Fruit fly (Drosophila melanogaster) whole organism, embryonic: Measurements from ENCODE around the gene Ufl1.

Experiments used
- ATbp ChIP-seq: fragments of 200-800 bp; sonication (Bioruptor generic); optimal IDR thresholded peaks from 2 replicates; lab custom pipeline; 2017; ENCODE audit warnings: missing biosample characterization, mild to moderate bottlenecking, missing genetic modification characterization, missing genetic modification reagents
- BEAF-32 ChIP-seq: fragments of 200-800 bp; sonication (Bioruptor generic); optimal IDR thresholded peaks from 3 replicates; lab custom pipeline; 2017; ENCODE audit warnings: missing biosample characterization, missing genetic modification characterization, mild to moderate bottlenecking, moderate library complexity, missing genetic modification reagents
- Bgb ChIP-seq: fragments of 200-800 bp; sonication (Bioruptor generic); IDR thresholded peaks from 2 replicates; pipeline ENCODE4 v1.3.6; 2022; ENCODE audit warnings: missing biosample characterization, missing genetic modification characterization; ENCODE audit not compliant: partially characterized antibody
- BtbVII ChIP-seq: fragments of 200-800 bp; sonication (Bioruptor generic); optimal IDR thresholded peaks from 3 replicates; lab custom pipeline; 2017; ENCODE audit warnings: missing biosample characterization, mild to moderate bottlenecking, missing genetic modification characterization
- CG10274 ChIP-seq: fragments of 200-800 bp; sonication (Bioruptor generic); optimal IDR thresholded peaks from 3 replicates; lab custom pipeline; 2017; ENCODE audit warnings: missing biosample characterization, mild to moderate bottlenecking, missing genetic modification characterization
- CG11398 ChIP-seq: fragments of 200-800 bp; sonication (Bioruptor generic); optimal IDR thresholded peaks from 2 replicates; lab custom pipeline; 2016; ENCODE audit warnings: missing biosample characterization, missing genetic modification characterization
- CG1647 ChIP-seq: fragments of 200-800 bp; sonication (Bioruptor generic); optimal IDR thresholded peaks from 3 replicates; lab custom pipeline; 2016; ENCODE audit warnings: missing biosample characterization, missing genetic modification characterization
- CG18262 ChIP-seq: fragments of 200-800 bp; optimal IDR thresholded peaks from 3 replicates; lab custom pipeline; 2019; ENCODE audit warnings: missing biosample characterization, mild to moderate bottlenecking, missing genetic modification characterization, moderate library complexity
- CG34224 ChIP-seq: fragments of 200-800 bp; sonication (Bioruptor generic); IDR thresholded peaks from 3 replicates; pipeline ENCODE4 v1.3.6; 2022; ENCODE audit warnings: missing biosample characterization, missing genetic modification characterization; ENCODE audit not compliant: partially characterized antibody
- CG3847 ChIP-seq: fragments of 200-800 bp; sonication (Bioruptor generic); IDR thresholded peaks from 2 replicates; pipeline ENCODE4 v1.3.6; 2022; ENCODE audit warnings: missing biosample characterization, missing genetic modification characterization
- CG4282 ChIP-seq: fragments of 200-800 bp; sonication (Bioruptor generic); optimal IDR thresholded peaks from 2 replicates; lab custom pipeline; 2016; ENCODE audit warnings: missing biosample characterization, missing genetic modification characterization
- CG7839 ChIP-seq: fragments of 200-800 bp; sonication (Bioruptor generic); optimal IDR thresholded peaks from 3 replicates; lab custom pipeline; 2018; ENCODE audit warnings: missing biosample characterization, mild to moderate bottlenecking, missing genetic modification characterization, moderate library complexity
- CG8944 ChIP-seq: fragments of 200-800 bp; sonication (Bioruptor generic); optimal IDR thresholded peaks from 3 replicates; lab custom pipeline; 2016; ENCODE audit warnings: missing biosample characterization, missing genetic modification characterization
- Dek ChIP-seq: fragments of 200-800 bp; sonication (Bioruptor generic); optimal IDR thresholded peaks from 3 replicates; lab custom pipeline; 2019; ENCODE audit warnings: missing biosample characterization, mild to moderate bottlenecking, missing genetic modification characterization, moderate library complexity
- Mes4 ChIP-seq: fragments of 200-800 bp; sonication (Bioruptor generic); optimal IDR thresholded peaks from 2 replicates; lab custom pipeline; 2016; ENCODE audit warnings: missing biosample characterization, missing genetic modification characterization
- Pdp1 ChIP-seq, 2 experiments: fragments of 200-800 bp; sonication (Bioruptor generic); optimal IDR thresholded peaks; 3 replicates each; lab custom pipeline; 2016; ENCODE audit warnings: missing biosample characterization in 2 of 2, missing genetic modification characterization in 2 of 2, mild to moderate bottlenecking in 1 of 2, moderate library complexity in 1 of 2
- Ssrp ChIP-seq: fragments of 200-800 bp; sonication (Bioruptor generic); optimal IDR thresholded peaks from 2 replicates; lab custom pipeline; 2018; ENCODE audit warnings: missing biosample characterization, mild to moderate bottlenecking, missing genetic modification characterization, moderate library complexity
- Stat92E ChIP-seq, 3 experiments: fragments of >200 bp in 2 of 3; fragments of 200-800 bp in 1 of 3; sonication (Bioruptor generic) in 1 of 3; optimal IDR thresholded peaks; 2 replicates each; lab custom pipeline; 2017 to 2019; ENCODE audit warnings: missing biosample characterization in 3 of 3, missing genetic modification characterization in 3 of 3, mild to moderate bottlenecking in 1 of 3, moderate library complexity in 1 of 3
- Trl ChIP-seq, 3 experiments: fragments of >200 bp in 2 of 3; fragments of 200-800 bp in 1 of 3; sonication (Bioruptor generic) in 1 of 3; optimal IDR thresholded peaks; 2 replicates in 1 of 3; 3 replicates in 2 of 3; lab custom pipeline; 2016 to 2017; ENCODE audit warnings: missing biosample characterization in 1 of 3, missing genetic modification characterization in 1 of 3
- Xbp1 ChIP-seq: fragments of 200-800 bp; sonication (Bioruptor generic); optimal IDR thresholded peaks from 3 replicates; lab custom pipeline; 2016; ENCODE audit warnings: missing biosample characterization, mild to moderate bottlenecking, missing genetic modification characterization
- Xrp1 ChIP-seq: fragments of 200-800 bp; sonication (Bioruptor generic); IDR thresholded peaks from 2 replicates; pipeline ENCODE4 v1.3.6; 2022; ENCODE audit warnings: missing biosample characterization, missing genetic modification characterization
- ase ChIP-seq: fragments of 200-800 bp; sonication (Bioruptor generic); IDR thresholded peaks from 3 replicates; pipeline ENCODE4 v1.3.6; 2022; ENCODE audit warnings: missing biosample characterization, missing genetic modification characterization
- cg ChIP-seq: fragments of 200-800 bp; sonication (Bioruptor generic); optimal IDR thresholded peaks from 3 replicates; lab custom pipeline; 2019; ENCODE audit warnings: missing biosample characterization, mild to moderate bottlenecking, missing genetic modification characterization, moderate library complexity
- dati ChIP-seq: fragments of 200-800 bp; sonication (Bioruptor generic); IDR thresholded peaks from 2 replicates; pipeline ENCODE4 v1.3.6; 2022; ENCODE audit warnings: missing biosample characterization, missing genetic modification characterization
- dmrt99B ChIP-seq: fragments of 200-800 bp; sonication (Bioruptor generic); optimal IDR thresholded peaks from 2 replicates; lab custom pipeline; 2018; ENCODE audit warnings: missing biosample characterization, mild to moderate bottlenecking, missing genetic modification characterization, moderate library complexity
- grau ChIP-seq: fragments of 200-800 bp; optimal IDR thresholded peaks from 3 replicates; lab custom pipeline; 2019; ENCODE audit warnings: missing biosample characterization, mild to moderate bottlenecking, missing genetic modification characterization, moderate library complexity
- gsb ChIP-seq: fragments of 200-800 bp; sonication (Bioruptor generic); IDR thresholded peaks from 2 replicates; pipeline ENCODE4 v1.3.6; 2022; ENCODE audit warnings: missing biosample characterization, missing genetic modification characterization
- jumu ChIP-seq: fragments of 200-800 bp; sonication (Bioruptor generic); optimal IDR thresholded peaks from 3 replicates; lab custom pipeline; 2016; ENCODE audit warnings: missing biosample characterization, missing genetic modification characterization
- kay ChIP-seq: fragments of 200-800 bp; sonication (Bioruptor generic); optimal IDR thresholded peaks from 2 replicates; lab custom pipeline; 2016; ENCODE audit warnings: missing biosample characterization, missing genetic modification characterization
- knrl ChIP-seq: fragments of 200-800 bp; sonication (Bioruptor generic); IDR thresholded peaks from 3 replicates; pipeline ENCODE4 v1.3.6; 2022; ENCODE audit warnings: missing biosample characterization, missing genetic modification characterization; ENCODE audit not compliant: partially characterized antibody
- nerfin-2 ChIP-seq: fragments of 200-800 bp; sonication (Bioruptor generic); IDR thresholded peaks from 2 replicates; pipeline ENCODE4 v1.3.6; 2022; ENCODE audit warnings: missing biosample characterization, missing genetic modification characterization; ENCODE audit not compliant: partially characterized antibody
- nmo ChIP-seq: fragments of 200-800 bp; sonication (Bioruptor generic); optimal IDR thresholded peaks from 2 replicates; lab custom pipeline; 2018; ENCODE audit warnings: missing biosample characterization, mild to moderate bottlenecking, missing genetic modification characterization, moderate library complexity
- nom ChIP-seq: fragments of 200-800 bp; sonication (Bioruptor generic); optimal IDR thresholded peaks from 2 replicates; lab custom pipeline; 2017; ENCODE audit warnings: missing biosample characterization, missing genetic modification characterization, mild to moderate bottlenecking, moderate library complexity, missing genetic modification reagents
- pita ChIP-seq: fragments of 200-800 bp; sonication (Bioruptor generic); optimal IDR thresholded peaks from 2 replicates; lab custom pipeline; 2017; ENCODE audit warnings: missing biosample characterization, mild to moderate bottlenecking, missing genetic modification characterization
- slbo ChIP-seq: fragments of 200-800 bp; sonication (Bioruptor generic); IDR thresholded peaks from 2 replicates; pipeline ENCODE4 v1.3.6; 2022; ENCODE audit warnings: missing biosample characterization, missing genetic modification characterization
- tup ChIP-seq: fragments of 200-800 bp; sonication (Bioruptor generic); optimal IDR thresholded peaks from 2 replicates; lab custom pipeline; 2016; ENCODE audit warnings: missing biosample characterization, mild to moderate bottlenecking, missing genetic modification characterization, moderate library complexity
- vvl ChIP-seq: fragments of 200-800 bp; sonication (Bioruptor generic); IDR thresholded peaks from 2 replicates; pipeline ENCODE4 v1.3.6; 2022; ENCODE audit warnings: missing biosample characterization, missing genetic modification characterization
- wek ChIP-seq: fragments of 200-800 bp; sonication (Bioruptor generic); optimal IDR thresholded peaks from 3 replicates; lab custom pipeline; 2018; ENCODE audit warnings: missing biosample characterization, mild to moderate bottlenecking, missing genetic modification characterization, moderate library complexity
- yki ChIP-seq: fragments of >200 bp; optimal IDR thresholded peaks from 3 replicates; lab custom pipeline; 2018

The Ufl1 gene

DNA sequence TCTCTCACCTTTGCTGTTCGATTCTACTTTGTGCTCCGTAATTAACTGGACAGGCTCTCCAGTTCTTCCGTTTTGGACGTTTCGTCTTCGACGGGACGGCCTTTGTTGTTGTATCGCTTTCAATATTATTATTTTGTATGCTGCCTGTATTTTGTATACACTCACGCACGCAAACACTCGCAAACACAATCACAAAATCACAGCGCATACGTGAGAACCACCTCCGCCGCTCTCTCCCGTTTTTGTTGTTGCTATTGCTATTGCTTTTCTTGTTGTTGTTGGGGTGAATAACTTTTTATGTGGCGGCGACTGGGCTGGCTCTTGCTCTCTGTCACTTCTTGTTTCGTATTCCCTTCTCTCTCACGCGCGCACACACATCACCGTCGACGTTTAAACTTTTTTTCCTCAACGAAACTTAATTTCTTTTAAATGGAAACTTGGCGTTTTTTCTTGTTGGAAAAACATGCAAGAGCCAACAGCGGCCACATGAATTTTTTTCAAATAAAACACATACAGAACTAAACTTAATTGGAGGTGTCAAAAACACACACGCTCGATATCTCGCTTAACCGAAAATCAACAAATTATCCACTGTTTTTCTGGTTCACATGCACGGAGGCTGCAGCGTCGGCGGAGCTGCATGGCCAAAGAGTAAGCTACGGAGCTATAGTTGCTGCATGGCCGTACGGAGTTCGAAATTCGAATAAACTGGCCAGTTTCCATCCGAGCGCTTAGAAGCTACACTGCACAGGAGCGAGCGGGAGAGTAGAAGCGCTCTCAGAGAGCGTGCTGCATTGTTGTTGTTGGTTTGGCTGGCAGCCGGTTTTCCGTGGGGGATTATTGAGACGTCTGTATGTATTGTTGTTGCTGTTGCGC lies 33.7 kb upstream of the Ufl1 start (continued):
- TF ChIP-seq knrl (GFP tag; lab: Robert Waterston, UW) = no peak
- TF ChIP-seq nmo = peak; percentile 26
- no peak for TF ChIP-seq Dek
- peak; percentile 3 for TF ChIP-seq grau
- peak; percentile 83 to 97 for TF ChIP-seq Trl (optimal IDR thresholded peaks at IDR 0.05; lab: Kevin White, UChicago)
- TF ChIP-seq Trl (GFP tag; optimal IDR thresholded peaks at IDR 0.05; lab: Kevin White, UChicago) = peak; percentile 39
- TF ChIP-seq Bgb (GFP tag; lab: Robert Waterston, UW) = no peak
- no peak for TF ChIP-seq nom (GFP tag; lab: Kevin White, UChicago)
- peak in 1 of 2 experiments; percentile 35 for TF ChIP-seq Pdp1 (GFP tag; optimal IDR thresholded peaks at IDR 0.05; lab: Kevin White, UChicago)
- peak; percentile 45 for TF ChIP-seq Ssrp (tag; lab: Kevin White, UChicago)
- peak; percentile 96 for TF ChIP-seq yki (lab: Kevin White, UChicago)
- no peak for TF ChIP-seq nerfin-2
- peak; percentile 19 for TF ChIP-seq CG1647 (GFP tag; lab: Kevin White, UChicago)
- no peak for TF ChIP-seq BEAF-32 (GFP tag; lab: Kevin White, UChicago)
- TF ChIP-seq ATbp (GFP tag; lab: Kevin White, UChicago) = peak; percentile 45
- peak; percentile 27 for TF ChIP-seq BtbVII
- TF ChIP-seq CG18262 = peak; percentile 39
- no peak for TF ChIP-seq CG8944 (GFP tag; lab: Kevin White, UChicago)
- no peak for TF ChIP-seq pita (GFP tag; lab: Kevin White, UChicago)
- TF ChIP-seq cg = peak; percentile 78
- no peak for TF ChIP-seq CG34224 (GFP tag; lab: Robert Waterston, UW)
- no peak for TF ChIP-seq ase (GFP tag; lab: Robert Waterston, UW)
- TF ChIP-seq CG11398 = peak; percentile 33
- TF ChIP-seq vvl (GFP tag; lab: Robert Waterston, UW) = no peak
- TF ChIP-seq kay = peak; percentile 22
- TF ChIP-seq gsb (GFP tag; lab: Robert Waterston, UW) = no peak
- TF ChIP-seq jumu = no peak
- TF ChIP-seq tup (GFP tag; lab: Kevin White, UChicago) = no peak
- TF ChIP-seq Xrp1 (GFP tag; lab: Robert Waterston, UW) = no peak
- peak; percentile 88 for TF ChIP-seq CG10274
- no peak for TF ChIP-seq dmrt99B (tag; lab: Kevin White, UChicago)
- TF ChIP-seq Stat92E (GFP tag; optimal IDR thresholded peaks at IDR 0.05; lab: Kevin White, UChicago) = no peak
- peak; percentile 45 for TF ChIP-seq Mes4 (GFP tag; lab: Kevin White, UChicago)
- no peak for TF ChIP-seq CG3847
- TF ChIP-seq wek (GFP tag; lab: Kevin White, UChicago) = no peak
- no peak for TF ChIP-seq slbo
- TF ChIP-seq CG7839 (tag; lab: Kevin White, UChicago) = peak; percentile 26
- no peak for TF ChIP-seq CG4282 (GFP tag; lab: Kevin White, UChicago)
- no peak for TF ChIP-seq dati (GFP tag; lab: Robert Waterston, UW)
- TF ChIP-seq Xbp1 (GFP tag; lab: Kevin White, UChicago) = no peak
